Worm (Caenorhabditis elegans): ENCODE data around the gene nep-2.

- TF ChIP-seq pha-4 (tag; optimal IDR thresholded peaks at IDR 0.05) (no peak), lin-32 (GFP tag; optimal IDR thresholded peaks at IDR 0.05) (no peak), ham-2 (GFP tag; optimal IDR thresholded peaks at IDR 0.05) (no peak), mep-1 (tag; optimal IDR thresholded peaks at IDR 0.05) (no peak)
Measured at ce11 chrII:2684208-2684607, 41.3 kb downstream of the nep-2 start, which contains the start of gene ceh-87.
